Worm (Caenorhabditis elegans) whole organism, L4 larva: ENCODE results near the gene T25G12.6.
"Not testable (repeated sequence)": the region's sequence is repeated elsewhere in the genome, so short reads cannot be mapped to it uniquely, and the experiment has no call there.

Experiments used
- F10B5.3 ChIP-seq: sonication (generic microtip); optimal IDR thresholded peaks from 2 replicates; lab custom pipeline; 2016; ENCODE audit warnings: mild to moderate bottlenecking, missing genetic modification characterization, missing compliant biosample characterization
- T26A8.4 ChIP-seq: fragments of 200-800 bp; sonication (Bioruptor generic); IDR thresholded peaks from 2 replicates; pipeline ENCODE4 v1.3.6; 2022; ENCODE audit warnings: missing genetic modification characterization, missing compliant biosample characterization
- Y48G9A.11 ChIP-seq: fragments of 200-800 bp; sonication (Bioruptor generic); IDR thresholded peaks from 2 replicates; pipeline ENCODE4 v1.3.6; 2022; ENCODE audit warnings: missing genetic modification reagents, missing genetic modification characterization, missing compliant biosample characterization
- Y75B8A.6 ChIP-seq: fragments of 200-800 bp; sonication (Bioruptor generic); IDR thresholded peaks from 2 replicates; pipeline ENCODE4 v1.3.6; 2022; ENCODE audit warnings: missing genetic modification reagents, missing genetic modification characterization, missing compliant biosample characterization
- aha-1 ChIP-seq: fragments of 150-350 bp; peaks from one replicate; lab custom pipeline; 2014; ENCODE audit warnings: missing biosample characterization, missing genetic modification characterization
- ces-1 ChIP-seq: fragments of 150-350 bp; sonication (generic microtip); optimal IDR thresholded peaks from 4 replicates; lab custom pipeline; 2014; ENCODE audit warnings: missing biosample characterization, missing genetic modification reagents, missing genetic modification characterization
- daf-16 ChIP-seq, 3 experiments: sonication (generic microtip); optimal IDR thresholded peaks; 2 replicates each; lab custom pipeline; 2016 to 2017; ENCODE audit warnings: missing genetic modification characterization in 3 of 3, missing genetic modification reagents in 3 of 3, mild to moderate bottlenecking in 2 of 3, missing compliant biosample characterization in 2 of 3, missing biosample characterization in 1 of 3, moderate library complexity in 1 of 3
- daf-19 ChIP-seq: fragments of 200-800 bp; sonication (Bioruptor generic); conservative IDR thresholded peaks from 2 replicates; pipeline ENCODE4 v1.3.6; 2022; ENCODE audit warnings: missing genetic modification characterization, missing compliant biosample characterization
- dmd-6 ChIP-seq: fragments of 200-800 bp; sonication (Bioruptor generic); IDR thresholded peaks from 2 replicates; pipeline ENCODE4 v1.3.6; 2022; ENCODE audit warnings: missing genetic modification reagents, missing genetic modification characterization, missing compliant biosample characterization
- dmd-9 ChIP-seq: fragments of 200-800 bp; sonication (Bioruptor generic); IDR thresholded peaks from 2 replicates; pipeline ENCODE4 v1.3.6; 2022; ENCODE audit warnings: missing genetic modification reagents, missing genetic modification characterization, missing compliant biosample characterization
- dve-1 ChIP-seq: sonication (generic microtip); optimal IDR thresholded peaks from 2 replicates; lab custom pipeline; 2017; ENCODE audit warnings: antibody characterized with exemption, mild to moderate bottlenecking, missing genetic modification characterization, missing compliant biosample characterization; ENCODE audit not compliant: insufficient read depth
- hlh-11 ChIP-seq: fragments of 200-800 bp; sonication (Bioruptor generic); optimal IDR thresholded peaks from 2 replicates; lab custom pipeline; 2018; ENCODE audit warnings: mild to moderate bottlenecking, missing genetic modification characterization, missing compliant biosample characterization
- lin-1 ChIP-seq: fragments of 200-800 bp; sonication (Bioruptor generic); IDR thresholded peaks from 2 replicates; pipeline ENCODE4 v1.3.6; 2022; ENCODE audit warnings: missing genetic modification reagents, missing genetic modification characterization, missing compliant biosample characterization
- mdt-29 ChIP-seq: fragments of 200-800 bp; sonication (Bioruptor generic); IDR thresholded peaks from 2 replicates; pipeline ENCODE4 v1.3.6; 2022; ENCODE audit warnings: missing genetic modification reagents, missing genetic modification characterization, missing compliant biosample characterization
- mxl-2 ChIP-seq: fragments of 200-800 bp; sonication (Bioruptor generic); conservative IDR thresholded peaks from 2 replicates; pipeline ENCODE4 v1.3.6; 2022; ENCODE audit warnings: missing genetic modification reagents, missing genetic modification characterization, missing compliant biosample characterization
- nhr-102 ChIP-seq: sonication (generic microtip); optimal IDR thresholded peaks from 2 replicates; lab custom pipeline; 2016; ENCODE audit warnings: mild to moderate bottlenecking, missing genetic modification characterization, moderate library complexity, missing compliant biosample characterization
- nhr-28 ChIP-seq: fragments of 150-350 bp; optimal IDR thresholded peaks from 2 replicates; lab custom pipeline; 2014; ENCODE audit warnings: missing biosample characterization, missing genetic modification characterization
- nhr-48 ChIP-seq: sonication (generic microtip); optimal IDR thresholded peaks from 2 replicates; lab custom pipeline; 2016; ENCODE audit warnings: mild to moderate bottlenecking, missing genetic modification characterization, missing compliant biosample characterization
- pha-4 ChIP-seq, 2 experiments: fragments of 150-350 bp in 1 of 2; fragments of 200-800 bp in 1 of 2; sonication (Bioruptor generic) in 1 of 2; IDR thresholded peaks in 1 of 2; optimal IDR thresholded peaks in 1 of 2; 2 replicates each; pipeline versions ENCODE4 v1.3.6 to Lab custom; 2014 to 2022; ENCODE audit warnings: missing genetic modification characterization in 2 of 2, missing genetic modification reagents in 2 of 2, missing biosample characterization in 1 of 2, missing compliant biosample characterization in 1 of 2
- pqm-1 ChIP-seq: sonication (generic microtip); optimal IDR thresholded peaks from 2 replicates; lab custom pipeline; 2017; ENCODE audit warnings: missing biosample characterization, missing genetic modification characterization
- spr-1 ChIP-seq: sonication (generic microtip); optimal IDR thresholded peaks from 2 replicates; lab custom pipeline; 2016; ENCODE audit warnings: mild to moderate bottlenecking, missing genetic modification characterization, missing compliant biosample characterization
- tra-1 ChIP-seq: fragments of 200-800 bp; sonication (Bioruptor generic); IDR thresholded peaks from 2 replicates; pipeline ENCODE4 v1.3.6; 2022; ENCODE audit warnings: missing genetic modification reagents, missing genetic modification characterization, missing compliant biosample characterization
- unc-62 ChIP-seq, 3 experiments: fragments of 150-350 bp in 1 of 3; sonication (generic microtip); optimal IDR thresholded peaks in 2 of 3; peaks in 1 of 3; 1 replicate in 1 of 3; 2 replicates in 2 of 3; lab custom pipeline; 2014 to 2017; ENCODE audit warnings: missing biosample characterization in 3 of 3, missing genetic modification characterization in 3 of 3, missing genetic modification reagents in 3 of 3, missing genotype in 1 of 3
- vab-7 ChIP-seq: fragments of 200-800 bp; sonication (Bioruptor generic); IDR thresholded peaks from 2 replicates; pipeline ENCODE4 v1.3.6; 2022; ENCODE audit warnings: missing genetic modification reagents, missing genetic modification characterization, missing compliant biosample characterization
- zip-11 ChIP-seq: fragments of 200-800 bp; sonication (Bioruptor generic); IDR thresholded peaks from 2 replicates; pipeline ENCODE4 v1.3.6; 2022; ENCODE audit warnings: missing genetic modification characterization, missing compliant biosample characterization
- ztf-7 ChIP-seq: fragments of 150-350 bp; optimal IDR thresholded peaks from 2 replicates; lab custom pipeline; 2014; ENCODE audit warnings: missing biosample characterization, missing genetic modification characterization

The T25G12.6 gene

DNA sequence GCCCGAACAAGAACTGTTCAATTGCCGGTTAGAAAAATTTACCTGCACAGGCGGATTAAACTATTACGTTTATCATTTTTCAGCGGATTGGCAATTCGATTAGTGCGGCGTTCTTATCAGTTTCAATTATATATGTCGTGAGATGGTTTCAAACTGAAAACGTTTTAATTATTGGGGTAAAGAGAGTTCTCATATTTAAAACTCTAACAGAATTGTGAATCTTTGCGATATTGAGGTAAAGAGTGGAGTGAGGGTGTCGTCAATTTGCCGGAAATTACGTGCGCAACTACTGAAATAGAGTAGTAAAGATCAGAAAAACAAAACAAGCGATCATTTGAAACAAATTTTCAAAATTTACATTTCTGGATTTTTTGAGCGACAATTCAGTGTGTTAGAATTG is at the start of gene T25G12.6:
T25G12.6 (minus strand) TSS at position 101 of the 400 bp plus-strand sequence.
- no peak for TF ChIP-seq vab-7
- peak; percentile 0 for TF ChIP-seq aha-1

DNA sequence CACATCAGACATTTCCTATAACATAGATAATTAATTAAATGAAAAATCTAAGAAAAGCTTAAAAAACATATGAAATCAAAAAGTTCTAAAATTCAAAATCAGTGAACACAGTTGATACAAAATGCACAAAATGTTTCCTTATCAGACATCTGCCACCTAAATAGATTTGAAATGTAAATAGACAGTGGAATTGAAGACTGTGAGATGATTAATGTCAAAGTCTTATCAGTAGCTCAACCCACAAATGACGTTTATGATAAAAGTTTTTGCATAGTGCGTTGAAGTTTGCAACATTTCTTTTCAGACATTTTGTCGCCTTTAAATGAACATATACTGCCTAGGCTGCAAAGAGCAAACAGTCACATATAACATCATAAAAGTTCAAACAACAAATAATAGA is 26.8 kb upstream of the T25G12.6 start, which contains the start of gene Y40C7B.4:
Y40C7B.4 (minus strand) TSS at position 19 of the 400 bp plus-strand sequence.
- TF ChIP-seq pqm-1 (tag; lab: Kevin White, UChicago): peak; percentile 86
- TF ChIP-seq nhr-28: peak; percentile 83
- peak; percentile 74 for TF ChIP-seq hlh-11 (tag; lab: Kevin White, UChicago)
- TF ChIP-seq T26A8.4 (GFP tag; lab: Robert Waterston, UW): no peak
- TF ChIP-seq pha-4 (GFP tag; IDR thresholded peaks at IDR 0.05; lab: Robert Waterston, UW): peak; percentile 42; the same call in 1 of the 2 replicates
- no peak for TF ChIP-seq pha-4 (tag; optimal IDR thresholded peaks at IDR 0.05; lab: Kevin White, UChicago)
- no peak for TF ChIP-seq daf-19 (GFP tag; lab: Robert Waterston, UW)
- peak in 1 of 2 experiments; percentile 23 for TF ChIP-seq unc-62 (GFP tag; optimal IDR thresholded peaks at IDR 0.05 in 1 of 2; lab: Kevin White, UChicago)
- no peak for TF ChIP-seq unc-62 (tag; optimal IDR thresholded peaks at IDR 0.05; lab: Kevin White, UChicago)
- peak in 1 of 2 experiments; percentile 15 for TF ChIP-seq daf-16 (GFP tag; optimal IDR thresholded peaks at IDR 0.05; lab: Kevin White, UChicago)
- peak; percentile 86 for TF ChIP-seq daf-16 (tag; optimal IDR thresholded peaks at IDR 0.05; lab: Kevin White, UChicago)
- peak; percentile 74 for TF ChIP-seq dve-1 (tag; lab: Kevin White, UChicago)
- TF ChIP-seq nhr-48 (tag; lab: Kevin White, UChicago): peak; percentile 46
- TF ChIP-seq zip-11 (GFP tag; lab: Robert Waterston, UW): no peak
- TF ChIP-seq, all 104 proteins: peak for 8

DNA sequence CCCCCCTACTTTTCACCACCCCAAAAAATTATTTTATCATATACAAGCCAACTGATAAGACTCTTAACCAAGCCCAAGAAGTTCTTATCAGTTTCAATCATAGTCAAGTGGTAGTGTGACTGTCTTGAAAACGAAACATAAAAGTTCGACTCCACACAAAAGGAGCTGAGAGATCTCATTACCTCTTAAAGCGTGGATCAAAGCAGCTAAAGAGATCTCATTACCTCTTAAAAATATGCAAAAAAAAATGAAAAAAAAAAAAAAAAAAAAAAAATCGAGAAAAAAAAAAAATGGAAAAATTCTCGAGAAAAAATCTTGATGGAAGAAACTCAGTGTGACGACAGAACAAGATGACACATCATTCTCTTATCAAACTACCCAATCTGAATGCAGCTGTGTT is 25.7 kb upstream of the T25G12.6 start:
- TF ChIP-seq nhr-102 (tag; lab: Kevin White, UChicago) (peak; percentile 60), dve-1 (tag; lab: Kevin White, UChicago) (peak; percentile 86), nhr-48 (tag; lab: Kevin White, UChicago) (peak; percentile 56), pha-4 (GFP tag; IDR thresholded peaks at IDR 0.05; lab: Robert Waterston, UW) (peak; percentile 57), tra-1 (GFP tag; lab: Robert Waterston, UW) (0 out of 2 replicates have a peak, but pooled peaks have one; percentile 66), dmd-6 (GFP tag; lab: Robert Waterston, UW) (peak; percentile 74), hlh-11 (tag; lab: Kevin White, UChicago) (peak; percentile 41), daf-16 (GFP tag; optimal IDR thresholded peaks at IDR 0.05; lab: Kevin White, UChicago) (peak in 1 of 2 experiments; percentile 19), daf-16 (tag; optimal IDR thresholded peaks at IDR 0.05; lab: Kevin White, UChicago) (peak; percentile 40)
- TF ChIP-seq pha-4 (tag; optimal IDR thresholded peaks at IDR 0.05; lab: Kevin White, UChicago): not testable (repeated sequence)

DNA sequence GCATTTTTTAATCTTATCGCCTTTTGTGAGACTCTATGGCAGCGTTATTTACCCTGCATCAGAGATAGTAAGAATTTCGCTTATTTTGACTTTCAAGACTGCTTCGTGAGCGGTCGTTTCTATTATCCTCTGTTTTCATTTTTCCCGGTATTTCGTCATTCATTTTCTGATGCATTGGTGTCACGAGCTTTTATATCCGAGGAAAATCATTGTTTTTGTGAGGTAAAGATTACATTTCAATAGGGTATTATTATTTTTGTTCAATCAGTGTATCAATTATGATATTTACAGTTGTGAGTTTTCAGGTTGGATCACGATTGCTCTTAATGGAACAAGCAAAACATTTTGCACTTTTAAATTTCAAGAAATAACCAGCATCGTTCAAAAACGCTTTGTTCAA is 17.3 kb upstream of the T25G12.6 start:
- TF ChIP-seq Y75B8A.6 (GFP tag; lab: Robert Waterston, UW) (no peak), mdt-29 (GFP tag; lab: Robert Waterston, UW) (no peak), daf-16 (GFP tag; optimal IDR thresholded peaks at IDR 0.05; lab: Kevin White, UChicago) (no peak), daf-16 (tag; optimal IDR thresholded peaks at IDR 0.05; lab: Kevin White, UChicago) (peak; percentile 27), dmd-9 (GFP tag; lab: Robert Waterston, UW) (no peak), aha-1 (peak; percentile 95), ces-1 (GFP tag; lab: Kevin White, UChicago) (no peak)

DNA sequence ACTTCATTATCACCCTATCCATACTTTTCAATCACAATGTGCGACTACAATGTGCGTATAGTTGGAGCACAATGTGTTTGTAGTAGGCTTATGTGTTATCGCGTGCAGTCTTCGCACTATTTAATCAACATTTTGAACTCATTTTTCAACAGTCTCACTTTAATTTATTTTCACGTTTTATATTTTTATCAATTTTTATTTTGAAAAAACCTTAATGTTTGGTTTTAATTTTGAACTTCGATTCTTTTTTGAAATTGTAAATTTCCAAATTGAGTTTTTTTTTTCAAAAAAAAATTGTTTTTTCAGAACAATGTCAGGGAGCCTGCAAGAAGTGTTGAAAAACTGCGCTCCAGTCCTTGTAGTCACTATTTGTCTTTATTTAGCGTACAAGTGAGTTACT is 13.0 kb upstream of the T25G12.6 start, which contains the start of gene T25G12.13:
T25G12.13 (plus strand) TSS at position 301 of the 400 bp plus-strand sequence.
- TF ChIP-seq spr-1 (tag; lab: Kevin White, UChicago) (no peak), T26A8.4 (GFP tag; lab: Robert Waterston, UW) (no peak), nhr-28 (peak; percentile 39), ztf-7 (tag; lab: Kevin White, UChicago) (no peak), Y48G9A.11 (GFP tag; lab: Robert Waterston, UW) (no peak), F10B5.3 (tag; lab: Kevin White, UChicago) (no peak), mxl-2 (GFP tag; lab: Robert Waterston, UW) (no peak), lin-1 (GFP tag; lab: Robert Waterston, UW) (no peak)
- TF ChIP-seq, all 104 proteins: peak for 1
